Worm (Caenorhabditis elegans) whole organism, late embryonic: ENCODE results near the gene C25E10.13.

Experiments
- C08G9.2 ChIP-seq: sonication (generic microtip); optimal IDR thresholded peaks from 2 replicates; lab custom pipeline; 2016; ENCODE audit warnings: mild to moderate bottlenecking, missing genetic modification characterization, moderate library complexity, missing compliant biosample characterization
- K02D7.2 ChIP-seq: sonication (generic microtip); optimal IDR thresholded peaks from 2 replicates; lab custom pipeline; 2017; ENCODE audit warnings: mild to moderate bottlenecking, missing genetic modification characterization, missing compliant biosample characterization
- K09A11.1 ChIP-seq: sonication (generic microtip); optimal IDR thresholded peaks from 2 replicates; lab custom pipeline; 2017; ENCODE audit warnings: antibody characterized with exemption, mild to moderate bottlenecking, missing genetic modification characterization, missing compliant biosample characterization; ENCODE audit not compliant: insufficient read depth
- T23F11.4 ChIP-seq: fragments of 200-800 bp; sonication (Bioruptor generic); optimal IDR thresholded peaks from 2 replicates; lab custom pipeline; 2018; ENCODE audit warnings: mild to moderate bottlenecking, missing genetic modification characterization, missing compliant biosample characterization
- Y22D7AL.16 ChIP-seq: sonication (generic microtip); optimal IDR thresholded peaks from 2 replicates; lab custom pipeline; 2016; ENCODE audit warnings: missing genetic modification characterization, missing compliant biosample characterization
- ceh-31 ChIP-seq: sonication (generic microtip); optimal IDR thresholded peaks from 2 replicates; lab custom pipeline; 2016; ENCODE audit warnings: missing genetic modification characterization, missing compliant biosample characterization
- ceh-34 ChIP-seq: sonication (generic microtip); optimal IDR thresholded peaks from 2 replicates; lab custom pipeline; 2016; ENCODE audit warnings: mild to moderate bottlenecking, missing genetic modification characterization, missing compliant biosample characterization
- ceh-45 ChIP-seq: fragments of 200-800 bp; sonication (Bioruptor generic); IDR thresholded peaks from 2 replicates; pipeline ENCODE4 v1.3.6; 2022; ENCODE audit warnings: missing genetic modification reagents, missing genetic modification characterization, missing compliant biosample characterization
- ceh-48 ChIP-seq: sonication (generic microtip); optimal IDR thresholded peaks from 2 replicates; lab custom pipeline; 2016; ENCODE audit warnings: missing genetic modification characterization, inconsistent platforms, missing compliant biosample characterization
- ceh-9 ChIP-seq: sonication (generic microtip); optimal IDR thresholded peaks from 2 replicates; lab custom pipeline; 2016; ENCODE audit warnings: mild to moderate bottlenecking, missing genetic modification characterization, inconsistent platforms, missing compliant biosample characterization
- dmd-4 ChIP-seq: sonication (generic microtip); optimal IDR thresholded peaks from 2 replicates; lab custom pipeline; 2016; ENCODE audit warnings: borderline replicate concordance, missing genetic modification characterization, missing compliant biosample characterization
- dve-1 ChIP-seq: sonication (generic microtip); optimal IDR thresholded peaks from 2 replicates; lab custom pipeline; 2017; ENCODE audit warnings: antibody characterized with exemption, mild to moderate bottlenecking, missing genetic modification characterization, missing compliant biosample characterization
- fkh-6 ChIP-seq: sonication (generic microtip); optimal IDR thresholded peaks from 2 replicates; lab custom pipeline; 2016; ENCODE audit warnings: missing genetic modification characterization, missing compliant biosample characterization
- gmeb-2 ChIP-seq: sonication (generic microtip); optimal IDR thresholded peaks from 2 replicates; lab custom pipeline; 2016; ENCODE audit warnings: missing genetic modification characterization, inconsistent platforms, missing compliant biosample characterization
- lin-11 ChIP-seq: fragments of 200-800 bp; sonication (Bioruptor generic); optimal IDR thresholded peaks from 2 replicates; lab custom pipeline; 2018; ENCODE audit warnings: mild to moderate bottlenecking, missing genetic modification characterization, missing compliant biosample characterization
- madf-2 ChIP-seq: sonication (generic microtip); optimal IDR thresholded peaks from 2 replicates; lab custom pipeline; 2017; ENCODE audit warnings: missing genetic modification characterization, missing compliant biosample characterization
- nfya-1 ChIP-seq: sonication (generic microtip); optimal IDR thresholded peaks from 2 replicates; lab custom pipeline; 2017; ENCODE audit warnings: missing genetic modification characterization, mild to moderate bottlenecking, missing compliant biosample characterization, antibody characterized with exemption, moderate library complexity
- nhr-11 ChIP-seq: fragments of 150-350 bp; optimal IDR thresholded peaks from 2 replicates; lab custom pipeline; 2014; ENCODE audit warnings: missing biosample characterization, missing genetic modification characterization
- npax-4 ChIP-seq: sonication (generic microtip); optimal IDR thresholded peaks from 2 replicates; lab custom pipeline; 2016; ENCODE audit warnings: missing genetic modification characterization, missing compliant biosample characterization
- odd-2 ChIP-seq: sonication (generic microtip); optimal IDR thresholded peaks from 2 replicates; lab custom pipeline; 2017; ENCODE audit warnings: antibody characterized with exemption, mild to moderate bottlenecking, missing genetic modification characterization, missing compliant biosample characterization
- pat-9 ChIP-seq: fragments of 200-800 bp; sonication (Bioruptor generic); optimal IDR thresholded peaks from 2 replicates; lab custom pipeline; 2018; ENCODE audit warnings: mild to moderate bottlenecking, missing genetic modification characterization, moderate library complexity, missing compliant biosample characterization
- pax-1 ChIP-seq: fragments of 150-350 bp; optimal IDR thresholded peaks from 2 replicates; lab custom pipeline; 2014; ENCODE audit warnings: missing biosample characterization, missing genetic modification characterization
- pha-2 ChIP-seq: sonication (generic microtip); optimal IDR thresholded peaks from 2 replicates; lab custom pipeline; 2017; ENCODE audit warnings: mild to moderate bottlenecking, missing genetic modification characterization, missing compliant biosample characterization
- pqm-1 ChIP-seq: sonication (generic microtip); optimal IDR thresholded peaks from 2 replicates; lab custom pipeline; 2016; ENCODE audit warnings: missing genetic modification characterization, missing compliant biosample characterization
- sox-2 ChIP-seq: fragments of 200-800 bp; sonication (Bioruptor generic); IDR thresholded peaks from 2 replicates; pipeline ENCODE4 v1.3.6; 2022; ENCODE audit warnings: missing genetic modification reagents, missing genetic modification characterization, missing compliant biosample characterization
- sox-4 ChIP-seq: sonication (generic microtip); optimal IDR thresholded peaks from 2 replicates; lab custom pipeline; 2017; ENCODE audit warnings: mild to moderate bottlenecking, missing genetic modification characterization, inconsistent platforms, missing compliant biosample characterization
- ttx-3 ChIP-seq: sonication (generic microtip); optimal IDR thresholded peaks from 2 replicates; lab custom pipeline; 2016; ENCODE audit warnings: missing genetic modification reagents, missing genetic modification characterization, missing compliant biosample characterization
- unc-3 ChIP-seq, 2 experiments: fragments of 200-800 bp in 1 of 2; sonication (Bioruptor generic) in 1 of 2; sonication (generic microtip) in 1 of 2; conservative IDR thresholded peaks in 1 of 2; optimal IDR thresholded peaks in 1 of 2; 2 replicates each; pipeline versions ENCODE4 v1.3.6 to Lab custom; 2016 to 2022; ENCODE audit warnings: missing compliant biosample characterization in 2 of 2, missing genetic modification characterization in 2 of 2, missing genetic modification reagents in 1 of 2
- unc-42 ChIP-seq: sonication (generic microtip); optimal IDR thresholded peaks from 2 replicates; lab custom pipeline; 2016; ENCODE audit warnings: missing genotype, missing genetic modification characterization, missing compliant biosample characterization
- unc-55 ChIP-seq: sonication (generic microtip); optimal IDR thresholded peaks from 2 replicates; lab custom pipeline; 2017; ENCODE audit warnings: missing biosample characterization, missing genetic modification reagents, missing genetic modification characterization
- unc-86 ChIP-seq: sonication (generic microtip); optimal IDR thresholded peaks from 2 replicates; lab custom pipeline; 2016; ENCODE audit warnings: missing genetic modification characterization, missing compliant biosample characterization
- ztf-16 ChIP-seq: sonication (generic microtip); optimal IDR thresholded peaks from 2 replicates; lab custom pipeline; 2017; ENCODE audit warnings: missing genetic modification characterization, missing compliant biosample characterization

The C25E10.13 gene

ce11 chrV:9069680-9070079 is 10.2 kb downstream of the C25E10.13 start, which contains the start of gene T27E4.5 (continued):
- TF ChIP-seq dve-1 (tag; lab: Kevin White, UChicago) = no peak
- TF ChIP-seq lin-11 (tag; lab: Kevin White, UChicago) = no peak

ce11 chrV:9073322-9074038 is 14.0 kb downstream of the C25E10.13 start, which contains the start of gene oac-50:
Gene oac-50, minus strand, starts transcription at chrV:9073540.
- TF ChIP-seq ceh-9 = no peak
- TF ChIP-seq unc-42 (tag; lab: Kevin White, UChicago) = no peak
- TF ChIP-seq ceh-48 (tag; lab: Kevin White, UChicago) = no peak
- TF ChIP-seq ceh-45 (GFP tag; lab: Robert Waterston, UW) = no peak
- TF ChIP-seq K09A11.1 (tag; lab: Kevin White, UChicago) = no peak
- no peak for TF ChIP-seq sox-4 (tag; lab: Kevin White, UChicago)
- TF ChIP-seq fkh-6 = no peak
- no peak for TF ChIP-seq ceh-34
- TF ChIP-seq dmd-4 (tag; lab: Kevin White, UChicago) = no peak
- no peak for TF ChIP-seq odd-2
- no peak for TF ChIP-seq ceh-31 (tag; lab: Kevin White, UChicago)
- TF ChIP-seq ztf-16 (tag; lab: Kevin White, UChicago) = no peak
- no peak for TF ChIP-seq K02D7.2 (tag; lab: Kevin White, UChicago)
- no peak for TF ChIP-seq madf-2 (tag; lab: Kevin White, UChicago)

DNA sequence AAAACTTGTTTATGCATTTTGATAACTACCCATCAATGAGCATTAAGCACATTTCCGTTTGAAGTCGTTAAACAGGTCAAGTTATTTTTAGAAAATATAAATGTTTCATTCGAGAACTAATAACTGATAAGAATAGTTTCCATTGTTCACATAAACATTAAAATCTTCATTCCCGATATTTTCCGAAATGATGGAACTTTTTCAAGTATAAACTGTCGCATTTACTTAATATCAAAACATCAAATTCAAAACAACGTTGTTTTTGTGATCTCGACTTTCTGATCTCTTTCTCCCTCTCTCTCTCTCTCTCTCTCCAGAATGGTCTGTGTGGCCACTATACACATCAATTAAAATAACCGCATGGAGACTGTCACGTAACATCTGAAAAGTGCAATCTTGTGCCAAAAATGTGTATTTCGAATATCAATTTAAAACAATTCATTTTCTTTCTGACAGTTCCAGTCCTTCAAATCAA is 14.9 kb downstream of the C25E10.13 start:
- no peak for TF ChIP-seq Y22D7AL.16 (tag; lab: Kevin White, UChicago)
- TF ChIP-seq sox-2 (GFP tag; lab: Robert Waterston, UW) = no peak
- TF ChIP-seq pha-2 = no peak
- TF ChIP-seq C08G9.2 (tag; lab: Kevin White, UChicago) = no peak

ce11 chrV:9075827-9076226 is 16.3 kb downstream of the C25E10.13 start:
- TF ChIP-seq C08G9.2 (tag; lab: Kevin White, UChicago) = no peak
- no peak for TF ChIP-seq unc-3 (GFP tag; conservative IDR thresholded peaks at IDR 0.05; lab: Robert Waterston, UW)
- TF ChIP-seq unc-3 (tag; optimal IDR thresholded peaks at IDR 0.05; lab: Kevin White, UChicago) = no peak
- TF ChIP-seq nfya-1 (tag; lab: Kevin White, UChicago) = no peak
- no peak for TF ChIP-seq ttx-3
- no peak for TF ChIP-seq gmeb-2 (tag; lab: Kevin White, UChicago)
- no peak for TF ChIP-seq T23F11.4
- TF ChIP-seq pax-1 (tag; lab: Kevin White, UChicago) = no peak
- no peak for TF ChIP-seq npax-4 (tag; lab: Kevin White, UChicago)
- no peak for TF ChIP-seq K02D7.2 (tag; lab: Kevin White, UChicago)
- no peak for TF ChIP-seq pat-9 (tag; lab: Kevin White, UChicago)

- TF ChIP-seq unc-55 (GFP tag; lab: Kevin White, UChicago) (no peak), nhr-11 (no peak), pqm-1 (tag; lab: Kevin White, UChicago) (no peak), unc-86 (tag; lab: Kevin White, UChicago) (no peak), ztf-16 (tag; lab: Kevin White, UChicago) (no peak)
These were observed 16.8 kb downstream of the C25E10.13 start, which contains the start of gene T27E4.7 for ce11 chrV:9076273-9076672. Gene T27E4.7, minus strand, starts transcription at chrV:9076322.
